Fruit fly (Drosophila melanogaster) whole organism, wandering third instar larva: ENCODE measurements around the gene CG32445.

ENCODE experiments used
- Abd-B ChIP-seq: fragments of >200 bp; optimal IDR thresholded peaks from 2 replicates; lab custom pipeline; 2017; ENCODE audit warnings: missing biosample characterization, missing genetic modification characterization
- CG32264 ChIP-seq: fragments of 200-800 bp; sonication (Bioruptor generic); optimal IDR thresholded peaks from 2 replicates; lab custom pipeline; 2016; ENCODE audit warnings: missing biosample characterization, missing genetic modification characterization
- CG9705 ChIP-seq: fragments of 200-800 bp; sonication (Bioruptor generic); optimal IDR thresholded peaks from 2 replicates; lab custom pipeline; 2018; ENCODE audit warnings: missing biosample characterization, mild to moderate bottlenecking, missing genetic modification characterization
- CrebA ChIP-seq: fragments of 200-800 bp; sonication (Bioruptor generic); optimal IDR thresholded peaks from 2 replicates; lab custom pipeline; 2016; ENCODE audit warnings: missing biosample characterization, mild to moderate bottlenecking, missing genetic modification characterization, borderline replicate concordance
- Dfd ChIP-seq: fragments of >200 bp; optimal IDR thresholded peaks from 2 replicates; lab custom pipeline; 2017; ENCODE audit warnings: missing biosample characterization, missing genetic modification characterization
- Dif ChIP-seq: fragments of 200-275, 200-300 bp; sonication (Bioruptor generic); optimal IDR thresholded peaks from 2 replicates; lab custom pipeline; 2018; ENCODE audit warnings: missing biosample characterization, missing genetic modification characterization; ENCODE audit not compliant: partially characterized antibody
- GATAd ChIP-seq: sonication (Bioruptor generic); optimal IDR thresholded peaks from 2 replicates; lab custom pipeline; 2016; ENCODE audit warnings: missing biosample characterization, missing genetic modification characterization
- HLH106 ChIP-seq: fragments of 200-800 bp; optimal IDR thresholded peaks from 3 replicates; lab custom pipeline; 2019; ENCODE audit warnings: missing biosample characterization, mild to moderate bottlenecking, missing genetic modification characterization, moderate library complexity
- Hnf4 ChIP-seq: fragments of 200-800 bp; sonication (Bioruptor generic); optimal IDR thresholded peaks from 2 replicates; lab custom pipeline; 2016; ENCODE audit warnings: missing biosample characterization, mild to moderate bottlenecking, missing genetic modification characterization
- Hr78 ChIP-seq: fragments of >200 bp; optimal IDR thresholded peaks from 2 replicates; lab custom pipeline; 2017; ENCODE audit warnings: missing biosample characterization, missing genetic modification characterization
- Hr83 ChIP-seq: fragments of 200-300 bp; sonication (Bioruptor generic); optimal IDR thresholded peaks from 2 replicates; lab custom pipeline; 2016; ENCODE audit warnings: missing biosample characterization, mild to moderate bottlenecking, missing genetic modification characterization, moderate library complexity; ENCODE audit not compliant: poor library complexity, severe bottlenecking
- Jra ChIP-seq: sonication (Bioruptor generic); optimal IDR thresholded peaks from 2 replicates; lab custom pipeline; 2016; ENCODE audit warnings: missing biosample characterization, missing genetic modification characterization
- Mio ChIP-seq: sonication (Bioruptor generic); optimal IDR thresholded peaks from 2 replicates; lab custom pipeline; 2016; ENCODE audit warnings: missing biosample characterization, missing genetic modification characterization
- Myc ChIP-seq: fragments of >200 bp; optimal IDR thresholded peaks from 2 replicates; lab custom pipeline; 2017
- N ChIP-seq: fragments of >200 bp; optimal IDR thresholded peaks from 2 replicates; lab custom pipeline; 2018; ENCODE audit warnings: missing biosample characterization, missing external identifiers, missing genetic modification characterization
- OdsH ChIP-seq: fragments of 200-800 bp; sonication (Bioruptor generic); optimal IDR thresholded peaks from 2 replicates; lab custom pipeline; 2016; ENCODE audit warnings: missing biosample characterization, mild to moderate bottlenecking, missing genetic modification characterization
- Rel ChIP-seq, 2 experiments: fragments of 200-800 bp; sonication (Bioruptor generic) in 1 of 2; optimal IDR thresholded peaks; 2 replicates in 1 of 2; 3 replicates in 1 of 2; lab custom pipeline; 2016 to 2019; ENCODE audit warnings: mild to moderate bottlenecking in 2 of 2, missing biosample characterization in 2 of 2, missing genetic modification characterization in 2 of 2, moderate library complexity in 1 of 2
- Sp1 ChIP-seq: fragments of 200-800 bp; sonication (Bioruptor generic); optimal IDR thresholded peaks from 3 replicates; lab custom pipeline; 2019; ENCODE audit warnings: missing biosample characterization, mild to moderate bottlenecking, missing genetic modification characterization, moderate library complexity
- Vsx2 ChIP-seq: fragments of 200-300, 225-300 bp; sonication (Bioruptor generic); optimal IDR thresholded peaks from 2 replicates; lab custom pipeline; 2018; ENCODE audit warnings: missing biosample characterization, missing genetic modification characterization; ENCODE audit not compliant: partially characterized antibody
- br ChIP-seq: fragments of 200-800 bp; sonication (Bioruptor generic); optimal IDR thresholded peaks from 2 replicates; lab custom pipeline; 2016; ENCODE audit warnings: missing biosample characterization, missing genetic modification characterization
- brk ChIP-seq: fragments of 200-800 bp; sonication (Bioruptor generic); optimal IDR thresholded peaks from 2 replicates; lab custom pipeline; 2016; ENCODE audit warnings: missing biosample characterization, mild to moderate bottlenecking, missing genetic modification characterization
- dl ChIP-seq, 2 experiments: fragments of 175-275, 200-275 bp in 1 of 2; fragments of 200-275 bp in 1 of 2; sonication (Bioruptor generic); optimal IDR thresholded peaks; lab custom pipeline; 2018; ENCODE audit warnings: mild to moderate bottlenecking in 2 of 2, missing biosample characterization in 2 of 2, missing genetic modification characterization in 2 of 2, moderate library complexity in 2 of 2; ENCODE audit not compliant: partially characterized antibody in 2 of 2, insufficient read depth in 1 of 2
- dmrt93B ChIP-seq: fragments of 200-800 bp; sonication (Bioruptor generic); optimal IDR thresholded peaks from 2 replicates; lab custom pipeline; 2018; ENCODE audit warnings: missing biosample characterization, mild to moderate bottlenecking, missing genetic modification characterization
- dsf ChIP-seq: sonication (Bioruptor generic); optimal IDR thresholded peaks from 2 replicates; lab custom pipeline; 2016; ENCODE audit warnings: missing biosample characterization, missing genetic modification characterization, borderline replicate concordance
- ey ChIP-seq: fragments of 200-800 bp; sonication (Bioruptor generic); optimal IDR thresholded peaks from 2 replicates; lab custom pipeline; 2016; ENCODE audit warnings: missing biosample characterization, missing genetic modification characterization
- foxo ChIP-seq, 2 experiments: fragments of 200-800 bp; sonication (Bioruptor generic); optimal IDR thresholded peaks; 2 replicates in 1 of 2; 3 replicates in 1 of 2; lab custom pipeline; 2016 to 2017; ENCODE audit warnings: missing biosample characterization in 2 of 2, missing genetic modification characterization in 2 of 2
- fru ChIP-seq: fragments of 200-800 bp; sonication (Bioruptor generic); optimal IDR thresholded peaks from 3 replicates; lab custom pipeline; 2016; ENCODE audit warnings: missing biosample characterization, mild to moderate bottlenecking, missing genetic modification characterization
- h ChIP-seq: fragments of 200-800 bp; sonication (Bioruptor generic); optimal IDR thresholded peaks from 3 replicates; lab custom pipeline; 2016; ENCODE audit warnings: missing biosample characterization, mild to moderate bottlenecking, missing genetic modification characterization
- jim ChIP-seq: fragments of 175-275, 200-325 bp; sonication (Bioruptor generic); optimal IDR thresholded peaks from 2 replicates; lab custom pipeline; 2016; ENCODE audit warnings: missing biosample characterization, mild to moderate bottlenecking, missing genetic modification characterization
- lola ChIP-seq: fragments of >200 bp; optimal IDR thresholded peaks from 2 replicates; lab custom pipeline; 2017; ENCODE audit warnings: missing biosample characterization, missing genetic modification characterization
- pan ChIP-seq: fragments of >200 bp; optimal IDR thresholded peaks from 2 replicates; lab custom pipeline; 2017
- psq ChIP-seq: fragments of 200-800 bp; sonication (Bioruptor generic); optimal IDR thresholded peaks from 3 replicates; lab custom pipeline; 2017; ENCODE audit warnings: missing biosample characterization, mild to moderate bottlenecking, missing genetic modification characterization, moderate library complexity
- rgr ChIP-seq: fragments of 200-800 bp; sonication (Bioruptor generic); optimal IDR thresholded peaks from 3 replicates; lab custom pipeline; 2016; ENCODE audit warnings: missing biosample characterization, mild to moderate bottlenecking, missing genetic modification characterization
- sage ChIP-seq: fragments of 200-800 bp; sonication (Bioruptor generic); optimal IDR thresholded peaks from 2 replicates; lab custom pipeline; 2016; ENCODE audit warnings: missing biosample characterization, mild to moderate bottlenecking, missing genetic modification characterization
- sv ChIP-seq: fragments of 200-800 bp; sonication (Bioruptor generic); optimal IDR thresholded peaks from 3 replicates; lab custom pipeline; 2016; ENCODE audit warnings: missing biosample characterization, missing genetic modification characterization
- tai ChIP-seq: sonication (Bioruptor generic); optimal IDR thresholded peaks from 2 replicates; lab custom pipeline; 2016; ENCODE audit warnings: missing biosample characterization, missing genetic modification characterization
- usp ChIP-seq: fragments of >200 bp; optimal IDR thresholded peaks from 2 replicates; lab custom pipeline; 2017; ENCODE audit warnings: missing biosample characterization, missing genetic modification characterization
- woc ChIP-seq: sonication (Bioruptor generic); optimal IDR thresholded peaks from 2 replicates; lab custom pipeline; 2016; ENCODE audit warnings: missing biosample characterization, mild to moderate bottlenecking, missing genetic modification characterization

Gene CG32445

DNA sequence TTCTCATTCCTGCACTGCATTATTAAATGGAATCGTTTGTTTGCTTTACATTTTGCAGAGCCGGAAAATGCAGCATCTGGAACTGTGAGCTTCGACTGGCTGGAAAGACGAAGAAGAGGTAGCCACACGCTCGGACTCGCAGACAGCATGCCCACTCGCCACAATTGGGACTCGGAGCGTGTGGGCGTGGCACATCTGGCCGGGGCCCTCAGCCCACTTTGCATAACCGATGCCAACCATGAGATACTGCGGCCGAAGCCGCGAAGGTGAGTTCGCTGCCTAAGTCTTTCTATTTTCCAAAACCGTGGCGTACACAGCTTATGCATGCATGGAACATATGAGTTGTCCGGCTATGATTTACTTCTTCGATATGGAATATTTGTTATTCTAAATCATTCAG is 13.0 kb downstream of the CG32445 start:
- TF ChIP-seq sage (GFP tag; lab: Kevin White, UChicago) (no peak), Dfd (GFP tag; lab: Kevin White, UChicago) (no peak), pan (lab: Kevin White, UChicago) (no peak), dl (GFP tag; optimal IDR thresholded peaks at IDR 0.05; lab: Kevin White, UChicago; ENCODE audit: insufficient read depth in 1 of 2, partially characterized antibody in 2 of 2) (no peak), dsf (GFP tag; lab: Kevin White, UChicago) (no peak), dmrt93B (GFP tag; lab: Kevin White, UChicago) (no peak), tai (GFP tag; lab: Kevin White, UChicago) (no peak), brk (GFP tag; lab: Kevin White, UChicago) (no peak), Hnf4 (no peak), usp (no peak), CG9705 (no peak), br (GFP tag; lab: Kevin White, UChicago) (no peak), Mio (GFP tag; lab: Kevin White, UChicago) (no peak), psq (no peak)

DNA sequence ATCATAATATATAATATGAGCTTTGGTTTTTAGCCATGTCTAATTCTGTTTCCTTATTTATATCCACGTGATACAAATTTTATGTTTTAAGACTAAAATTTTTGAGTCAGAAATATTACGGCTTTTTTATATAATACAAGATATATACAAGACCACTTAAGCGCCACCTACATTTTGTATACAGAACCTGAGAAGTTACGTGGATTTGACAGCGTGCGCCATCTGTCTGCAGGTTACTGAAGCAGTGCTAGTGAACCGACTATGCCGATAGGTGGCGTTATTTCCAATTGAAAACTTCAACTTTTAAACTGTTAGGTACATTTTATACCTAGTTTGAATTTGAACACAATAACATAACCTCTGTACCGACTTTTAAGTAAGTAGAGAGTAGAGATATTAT is 13.6 kb downstream of the CG32445 start:
- no peak for TF ChIP-seq usp
- TF ChIP-seq Sp1 (GFP tag; lab: Kevin White, UChicago), result no peak
- no peak for TF ChIP-seq dl (GFP tag; optimal IDR thresholded peaks at IDR 0.05; lab: Kevin White, UChicago; ENCODE audit: insufficient read depth in 1 of 2, partially characterized antibody in 2 of 2)
- TF ChIP-seq Mio (GFP tag; lab: Kevin White, UChicago), result no peak
- TF ChIP-seq woc (GFP tag; lab: Kevin White, UChicago), result no peak
- TF ChIP-seq CrebA (GFP tag; lab: Kevin White, UChicago), result no peak
- TF ChIP-seq Abd-B (GFP tag; lab: Kevin White, UChicago), result no peak
- no peak for TF ChIP-seq Vsx2 (GFP tag; lab: Kevin White, UChicago)
- peak; percentile 68 for TF ChIP-seq br (GFP tag; lab: Kevin White, UChicago)
- TF ChIP-seq CG9705, result peak; percentile 36
- no peak for TF ChIP-seq Jra
- no peak for TF ChIP-seq N (GFP tag; lab: Kevin White, UChicago)
- TF ChIP-seq dmrt93B (GFP tag; lab: Kevin White, UChicago), result peak; percentile 30
- TF ChIP-seq Myc (lab: Kevin White, UChicago), result peak; percentile 93
- peak; percentile 69 for TF ChIP-seq Hnf4
- no peak for TF ChIP-seq CG32264 (GFP tag; lab: Kevin White, UChicago)
- peak; percentile 55 for TF ChIP-seq h
- TF ChIP-seq foxo (GFP tag; optimal IDR thresholded peaks at IDR 0.05; lab: Kevin White, UChicago), result peak in 1 of 2 experiments; percentile 71
- no peak for TF ChIP-seq Hr78 (GFP tag; lab: Kevin White, UChicago)
- peak; percentile 48 for TF ChIP-seq OdsH (GFP tag; lab: Kevin White, UChicago)
- TF ChIP-seq Dif, result no peak
- no peak for TF ChIP-seq brk (GFP tag; lab: Kevin White, UChicago)
- TF ChIP-seq dsf (GFP tag; lab: Kevin White, UChicago), result no peak
- no peak for TF ChIP-seq GATAd
- TF ChIP-seq HLH106, result peak; percentile 57
- TF ChIP-seq sage (GFP tag; lab: Kevin White, UChicago), result no peak
- TF ChIP-seq ey (GFP tag; lab: Kevin White, UChicago), result peak; percentile 50
- no peak for TF ChIP-seq jim (GFP tag; lab: Kevin White, UChicago)
- TF ChIP-seq tai (GFP tag; lab: Kevin White, UChicago), result peak; percentile 57
- no peak for TF ChIP-seq Dfd (GFP tag; lab: Kevin White, UChicago)
- TF ChIP-seq fru, result peak; percentile 48
- TF ChIP-seq Hr83 (GFP tag; lab: Kevin White, UChicago), result peak; percentile 72
- no peak for TF ChIP-seq pan (lab: Kevin White, UChicago)
- TF ChIP-seq psq, result peak; percentile 39
- no peak for TF ChIP-seq lola
- TF ChIP-seq Rel (GFP tag; optimal IDR thresholded peaks at IDR 0.05; lab: Kevin White, UChicago), result no peak
- no peak for TF ChIP-seq Rel (tag; optimal IDR thresholded peaks at IDR 0.05; lab: Kevin White, UChicago)
- TF ChIP-seq rgr (GFP tag; lab: Kevin White, UChicago), result no peak
- TF ChIP-seq sv, result peak; percentile 57
